Worm (Caenorhabditis elegans) whole organism, midembryonic: Measurements from ENCODE around the gene T14G8.3.

Source experiments
- T22C8.4 ChIP-seq: fragments of 200-800 bp; sonication (Bioruptor generic); IDR thresholded peaks from 2 replicates; pipeline ENCODE4 v1.3.6; 2022; ENCODE audit warnings: missing genetic modification characterization, missing compliant biosample characterization
- flt-1 ChIP-seq: fragments of 200-800 bp; sonication (Bioruptor generic); IDR thresholded peaks from 2 replicates; pipeline ENCODE4 v1.3.6; 2022; ENCODE audit warnings: missing genetic modification characterization, missing compliant biosample characterization
- ztf-23 ChIP-seq: fragments of 200-800 bp; sonication (Bioruptor generic); IDR thresholded peaks from 2 replicates; pipeline ENCODE4 v1.3.6; 2022; ENCODE audit warnings: missing genetic modification reagents, missing genetic modification characterization, missing compliant biosample characterization
- ztf-29 ChIP-seq: fragments of 200-800 bp; sonication (Bioruptor generic); IDR thresholded peaks from 2 replicates; pipeline ENCODE4 v1.3.6; 2022; ENCODE audit warnings: missing genetic modification reagents, missing genetic modification characterization, missing compliant biosample characterization

- no peak for TF ChIP-seq T22C8.4 (GFP tag; lab: Robert Waterston, UW)
- no peak for TF ChIP-seq ztf-23
- no peak for TF ChIP-seq flt-1 (GFP tag; lab: Robert Waterston, UW)
- TF ChIP-seq ztf-29: no peak
These were observed 14.6 kb downstream of the T14G8.3 start for ce11 chrX:12875649-12876048.
